Fruit fly (Drosophila melanogaster) whole organism, embryonic: Measurements from ENCODE around the gene cv-c.

Source experiments
- BEAF-32 ChIP-seq: fragments of 200-800 bp; sonication (Bioruptor generic); optimal IDR thresholded peaks from 3 replicates; lab custom pipeline; 2017; ENCODE audit warnings: missing biosample characterization, missing genetic modification characterization, mild to moderate bottlenecking, moderate library complexity, missing genetic modification reagents
- Blimp-1 ChIP-seq: fragments of 200-800 bp; sonication (Bioruptor generic); optimal IDR thresholded peaks from 3 replicates; lab custom pipeline; 2018; ENCODE audit warnings: missing biosample characterization, missing genetic modification characterization, mild to moderate bottlenecking, moderate library complexity, missing genetic modification reagents
- CG10209 ChIP-seq: fragments of 200-800 bp; sonication (Bioruptor generic); optimal IDR thresholded peaks from 3 replicates; lab custom pipeline; 2017; ENCODE audit warnings: missing biosample characterization, mild to moderate bottlenecking, missing genetic modification characterization, missing genetic modification reagents
- CG10979 ChIP-seq: fragments of 200-800 bp; sonication (Bioruptor generic); optimal IDR thresholded peaks from 2 replicates; lab custom pipeline; 2018; ENCODE audit warnings: missing biosample characterization, mild to moderate bottlenecking, missing genetic modification characterization, moderate library complexity
- CG11560 ChIP-seq: fragments of 200-800 bp; sonication (Bioruptor generic); IDR thresholded peaks from 3 replicates; pipeline ENCODE4 v1.3.6; 2022; ENCODE audit warnings: missing biosample characterization, missing genetic modification characterization
- CG13296 ChIP-seq: fragments of 200-800 bp; sonication (Bioruptor generic); optimal IDR thresholded peaks from 3 replicates; lab custom pipeline; 2018; ENCODE audit warnings: missing biosample characterization, mild to moderate bottlenecking, missing genetic modification characterization
- CG15269 ChIP-seq: fragments of 200-800 bp; sonication (Bioruptor generic); optimal IDR thresholded peaks from 2 replicates; lab custom pipeline; 2018; ENCODE audit warnings: missing biosample characterization, mild to moderate bottlenecking, missing genetic modification characterization, moderate library complexity
- CG15601 ChIP-seq: fragments of 200-800 bp; sonication (Bioruptor generic); optimal IDR thresholded peaks from 3 replicates; lab custom pipeline; 2019; ENCODE audit warnings: missing biosample characterization, mild to moderate bottlenecking, missing genetic modification characterization, moderate library complexity
- CG15696 ChIP-seq: fragments of 200-800 bp; sonication (Bioruptor generic); optimal IDR thresholded peaks from 2 replicates; lab custom pipeline; 2019; ENCODE audit warnings: missing biosample characterization, mild to moderate bottlenecking, missing genetic modification characterization, moderate library complexity
- CG17829 ChIP-seq: fragments of 200-800 bp; optimal IDR thresholded peaks from 2 replicates; lab custom pipeline; 2019; ENCODE audit warnings: missing biosample characterization, mild to moderate bottlenecking, missing genetic modification characterization, moderate library complexity
- CG17912 ChIP-seq: fragments of 200-800 bp; sonication (Bioruptor generic); optimal IDR thresholded peaks from 2 replicates; lab custom pipeline; 2018; ENCODE audit warnings: missing biosample characterization, mild to moderate bottlenecking, missing genetic modification characterization
- CG18262 ChIP-seq: fragments of 200-800 bp; optimal IDR thresholded peaks from 3 replicates; lab custom pipeline; 2019; ENCODE audit warnings: missing biosample characterization, mild to moderate bottlenecking, missing genetic modification characterization, moderate library complexity
- CG2199 ChIP-seq: fragments of 200-800 bp; sonication (Bioruptor generic); IDR thresholded peaks from 3 replicates; pipeline ENCODE4 v1.3.6; 2022; ENCODE audit warnings: missing biosample characterization, missing genetic modification characterization
- CG2678 ChIP-seq: fragments of 200-800 bp; sonication (Bioruptor generic); optimal IDR thresholded peaks from 3 replicates; lab custom pipeline; 2019; ENCODE audit warnings: missing biosample characterization, mild to moderate bottlenecking, missing genetic modification characterization, moderate library complexity
- CG32767 ChIP-seq: fragments of 200-800 bp; sonication (Bioruptor generic); IDR thresholded peaks from 2 replicates; pipeline ENCODE4 v1.3.6; 2022; ENCODE audit warnings: missing biosample characterization, missing genetic modification characterization
- CG4360 ChIP-seq: fragments of 200-800 bp; sonication (Bioruptor generic); IDR thresholded peaks from 2 replicates; pipeline ENCODE4 v1.3.6; 2022; ENCODE audit warnings: missing biosample characterization, missing genetic modification characterization
- CG7839 ChIP-seq: fragments of 200-800 bp; sonication (Bioruptor generic); optimal IDR thresholded peaks from 3 replicates; lab custom pipeline; 2018; ENCODE audit warnings: missing biosample characterization, mild to moderate bottlenecking, missing genetic modification characterization, moderate library complexity
- Dek ChIP-seq: fragments of 200-800 bp; sonication (Bioruptor generic); optimal IDR thresholded peaks from 3 replicates; lab custom pipeline; 2019; ENCODE audit warnings: missing biosample characterization, mild to moderate bottlenecking, missing genetic modification characterization, moderate library complexity
- H2.0 ChIP-seq: fragments of 200-800 bp; sonication (Bioruptor generic); IDR thresholded peaks from 2 replicates; pipeline ENCODE4 v1.3.6; 2022; ENCODE audit warnings: missing biosample characterization, missing genetic modification characterization
- Hr78 ChIP-seq, 2 experiments: fragments of 200-800 bp in 1 of 2; fragments of >200 bp in 1 of 2; sonication (Bioruptor generic) in 1 of 2; optimal IDR thresholded peaks; 2 replicates each; lab custom pipeline; 2017 to 2019; ENCODE audit warnings: missing biosample characterization in 2 of 2, missing genetic modification characterization in 2 of 2, mild to moderate bottlenecking in 1 of 2, moderate library complexity in 1 of 2
- Side ChIP-seq: fragments of 200-800 bp; sonication (Bioruptor generic); optimal IDR thresholded peaks from 2 replicates; lab custom pipeline; 2016; ENCODE audit warnings: missing biosample characterization, missing genetic modification characterization
- Tbp ChIP-seq: fragments of >200 bp; optimal IDR thresholded peaks from 2 replicates; lab custom pipeline; 2018; ENCODE audit warnings: missing biosample characterization, missing genetic modification characterization
- Xrp1 ChIP-seq: fragments of 200-800 bp; sonication (Bioruptor generic); IDR thresholded peaks from 2 replicates; pipeline ENCODE4 v1.3.6; 2022; ENCODE audit warnings: missing biosample characterization, missing genetic modification characterization
- ab ChIP-seq: fragments of 200-800 bp; sonication (Bioruptor generic); optimal IDR thresholded peaks from 2 replicates; lab custom pipeline; 2016; ENCODE audit warnings: missing biosample characterization, missing genetic modification characterization
- aop ChIP-seq: fragments of 200-800 bp; sonication (Bioruptor generic); IDR thresholded peaks from 2 replicates; pipeline ENCODE4 v1.3.6; 2022; ENCODE audit warnings: missing biosample characterization, missing genetic modification characterization
- az2 ChIP-seq: fragments of 200-800 bp; sonication (Bioruptor generic); optimal IDR thresholded peaks from 3 replicates; lab custom pipeline; 2016; ENCODE audit warnings: missing biosample characterization, missing genetic modification characterization
- cad ChIP-seq: fragments of >200 bp; optimal IDR thresholded peaks from 2 replicates; lab custom pipeline; 2017; ENCODE audit warnings: missing biosample characterization, missing genetic modification characterization
- chinmo ChIP-seq: fragments of 200-800 bp; sonication (Bioruptor generic); IDR thresholded peaks from 4 replicates; pipeline ENCODE4 v1.3.6; 2022; ENCODE audit warnings: missing biosample characterization, missing genetic modification characterization; ENCODE audit not compliant: partially characterized antibody
- crol ChIP-seq: fragments of 200-800 bp; sonication (Bioruptor generic); IDR thresholded peaks from 2 replicates; pipeline ENCODE4 v1.3.6; 2022; ENCODE audit warnings: missing biosample characterization, missing genetic modification characterization
- gem ChIP-seq: fragments of 200-800 bp; sonication (Bioruptor generic); optimal IDR thresholded peaks from 2 replicates; lab custom pipeline; 2019; ENCODE audit warnings: missing biosample characterization, mild to moderate bottlenecking, missing genetic modification characterization, moderate library complexity
- grn ChIP-seq: fragments of 200-800 bp; sonication (Bioruptor generic); optimal IDR thresholded peaks from 3 replicates; lab custom pipeline; 2017; ENCODE audit warnings: missing biosample characterization, missing genetic modification characterization
- hkb ChIP-seq, 2 experiments: fragments of 200-800 bp in 1 of 2; fragments of >200 bp in 1 of 2; sonication (Bioruptor generic) in 1 of 2; IDR thresholded peaks in 1 of 2; optimal IDR thresholded peaks in 1 of 2; 2 replicates each; pipeline versions ENCODE4 v1.3.6 to Lab custom; 2017 to 2022; ENCODE audit warnings: missing biosample characterization in 1 of 2, missing genetic modification characterization in 1 of 2
- ken ChIP-seq: fragments of 200-800 bp; sonication (Bioruptor generic); IDR thresholded peaks from 3 replicates; pipeline ENCODE4 v1.3.6; 2022; ENCODE audit warnings: missing biosample characterization, missing genetic modification characterization
- kni ChIP-seq: fragments of 200-800 bp; sonication (Bioruptor generic); optimal IDR thresholded peaks from 3 replicates; lab custom pipeline; 2017; ENCODE audit warnings: mild to moderate bottlenecking, missing biosample characterization, missing genetic modification reagents, missing genetic modification characterization
- lab ChIP-seq: fragments of 200-800 bp; sonication (Bioruptor generic); optimal IDR thresholded peaks from 3 replicates; lab custom pipeline; 2017; ENCODE audit warnings: missing biosample characterization, missing genetic modification characterization, mild to moderate bottlenecking, moderate library complexity, missing genetic modification reagents
- lola ChIP-seq, 3 experiments: fragments of >200 bp in 2 of 3; fragments of 200-800 bp in 1 of 3; sonication (Bioruptor generic) in 1 of 3; optimal IDR thresholded peaks; 2 replicates each; lab custom pipeline; 2017 to 2019; ENCODE audit warnings: missing biosample characterization in 3 of 3, missing genetic modification characterization in 3 of 3, mild to moderate bottlenecking in 1 of 3, moderate library complexity in 1 of 3
- phol ChIP-seq: fragments of 200-800 bp; sonication (Bioruptor generic); optimal IDR thresholded peaks from 3 replicates; lab custom pipeline; 2018; ENCODE audit warnings: missing biosample characterization, mild to moderate bottlenecking, missing genetic modification characterization, moderate library complexity
- ranshi ChIP-seq: fragments of 200-800 bp; sonication (Bioruptor generic); IDR thresholded peaks from 2 replicates; pipeline ENCODE4 v1.3.6; 2022; ENCODE audit warnings: missing biosample characterization, missing genetic modification characterization
- scrt ChIP-seq: fragments of 200-800 bp; sonication (Bioruptor generic); optimal IDR thresholded peaks from 2 replicates; lab custom pipeline; 2018; ENCODE audit warnings: missing biosample characterization, mild to moderate bottlenecking, missing genetic modification characterization, moderate library complexity
- sens ChIP-seq: fragments of 200-800 bp; sonication (Bioruptor generic); peaks from one replicate; lab custom pipeline; 2016; ENCODE audit warnings: missing biosample characterization, missing genetic modification characterization
- sisA ChIP-seq: fragments of 200-800 bp; sonication (Bioruptor generic); IDR thresholded peaks from 2 replicates; pipeline ENCODE4 v1.3.6; 2022; ENCODE audit warnings: missing biosample characterization, missing genetic modification characterization
- ssp ChIP-seq: fragments of 200-800 bp; sonication (Bioruptor generic); IDR thresholded peaks from 2 replicates; pipeline ENCODE4 v1.3.6; 2022; ENCODE audit warnings: missing biosample characterization, missing genetic modification characterization
- stc ChIP-seq: fragments of 200-800 bp; sonication (Bioruptor generic); IDR thresholded peaks from 2 replicates; pipeline ENCODE4 v1.3.6; 2022; ENCODE audit warnings: missing biosample characterization, missing genetic modification characterization
- twi ChIP-seq: fragments of 200-800 bp; optimal IDR thresholded peaks from 2 replicates; lab custom pipeline; 2019; ENCODE audit warnings: missing biosample characterization, mild to moderate bottlenecking, missing genetic modification characterization, moderate library complexity
- usp ChIP-seq: fragments of >200 bp; optimal IDR thresholded peaks from 2 replicates; lab custom pipeline; 2017; ENCODE audit warnings: missing biosample characterization, missing genetic modification characterization
- zf30C ChIP-seq: fragments of 200-800 bp; sonication (Bioruptor generic); optimal IDR thresholded peaks from 3 replicates; lab custom pipeline; 2018; ENCODE audit warnings: missing biosample characterization, mild to moderate bottlenecking, missing genetic modification characterization
- zfh1 ChIP-seq: fragments of 200-800 bp; sonication (Bioruptor generic); IDR thresholded peaks from 3 replicates; pipeline ENCODE4 v1.3.6; 2022; ENCODE audit warnings: missing biosample characterization, missing genetic modification characterization

cv-c gene

dm6 chr3R:14457912-14458311, 23.6 kb downstream of the cv-c start (continued):
- TF ChIP-seq Side (GFP tag; lab: Kevin White, UChicago) (no peak), aop (GFP tag; lab: Robert Waterston, UW) (no peak), Hr78 (GFP tag; optimal IDR thresholded peaks at IDR 0.05; lab: Kevin White, UChicago) (no peak), CG4360 (GFP tag; lab: Robert Waterston, UW) (no peak), ab (GFP tag; lab: Kevin White, UChicago) (no peak), az2 (GFP tag; lab: Kevin White, UChicago) (no peak), zfh1 (GFP tag; lab: Robert Waterston, UW) (no peak), crol (GFP tag; lab: Robert Waterston, UW) (peak; percentile 85), lab (GFP tag; lab: Kevin White, UChicago) (no peak), scrt (GFP tag; lab: Kevin White, UChicago) (no peak), Dek (no peak), H2.0 (GFP tag; lab: Robert Waterston, UW) (no peak), ssp (no peak)
- TF ChIP-seq, all 482 proteins: peak for 4

dm6 chr3R:14456995-14457394, 24.5 kb downstream of the cv-c start:
- no peak for TF ChIP-seq sisA (GFP tag; lab: Robert Waterston, UW)
- peak; percentile 60 for TF ChIP-seq zf30C (GFP tag; lab: Kevin White, UChicago)
- 0 out of 2 replicates have a peak, but pooled peaks have one; percentile 28 for TF ChIP-seq ranshi (GFP tag; lab: Robert Waterston, UW)
- TF ChIP-seq CG2199 (GFP tag; lab: Robert Waterston, UW): peak; percentile 14; the same call in 1 of the 3 replicates
- TF ChIP-seq cad (GFP tag; lab: Kevin White, UChicago): no peak
- TF ChIP-seq chinmo: 0 out of 4 replicates have a peak, but pooled peaks have one; percentile 38
- TF ChIP-seq CG10209 (GFP tag; lab: Kevin White, UChicago): peak; percentile 93
- peak; percentile 21 for TF ChIP-seq grn (GFP tag; lab: Kevin White, UChicago)
- no peak for TF ChIP-seq BEAF-32
- TF ChIP-seq kni: peak; percentile 2
- TF ChIP-seq twi (tag; lab: Kevin White, UChicago): peak; percentile 97
- no peak for TF ChIP-seq hkb (optimal IDR thresholded peaks at IDR 0.05; lab: Kevin White, UChicago)
- TF ChIP-seq hkb (GFP tag; IDR thresholded peaks at IDR 0.05; lab: Robert Waterston, UW): no peak

dm6 chr3R:14456214-14456862, 25.2 kb downstream of the cv-c start:
- no peak for TF ChIP-seq stc (GFP tag; lab: Robert Waterston, UW)
- peak; percentile 42 for TF ChIP-seq zf30C (GFP tag; lab: Kevin White, UChicago)
- peak; percentile 66 for TF ChIP-seq sens
- peak; percentile 23 for TF ChIP-seq CG17829
- peak in 1 of 3 experiments; percentile 25 for TF ChIP-seq lola (GFP tag; optimal IDR thresholded peaks at IDR 0.05; lab: Kevin White, UChicago)
- peak; percentile 8 for TF ChIP-seq Blimp-1 (GFP tag; lab: Kevin White, UChicago)
- TF ChIP-seq CG32767: no peak
- no peak for TF ChIP-seq CG15269 (tag; lab: Kevin White, UChicago)
- TF ChIP-seq Tbp (GFP tag; lab: Kevin White, UChicago): no peak
- no peak for TF ChIP-seq CG11560 (tag; lab: Robert Waterston, UW)
- TF ChIP-seq CG15601 (tag; lab: Kevin White, UChicago): no peak
- no peak for TF ChIP-seq usp (GFP tag; lab: Kevin White, UChicago)
- peak; percentile 48; the same call in 1 of the 3 replicates for TF ChIP-seq ken (GFP tag; lab: Robert Waterston, UW)
- TF ChIP-seq CG18262 (tag; lab: Kevin White, UChicago): peak; percentile 49
- peak; percentile 9 for TF ChIP-seq CG2678 (tag; lab: Kevin White, UChicago)
- no peak for TF ChIP-seq CG7839 (tag; lab: Kevin White, UChicago)
- peak; percentile 47 for TF ChIP-seq CG10979
- TF ChIP-seq CG17912 (GFP tag; lab: Kevin White, UChicago): no peak
- TF ChIP-seq gem (tag; lab: Kevin White, UChicago): peak; percentile 46
- peak; percentile 43 for TF ChIP-seq CG15696 (tag; lab: Kevin White, UChicago)
- no peak for TF ChIP-seq CG13296
- TF ChIP-seq phol (tag; lab: Kevin White, UChicago): peak; percentile 4
- TF ChIP-seq Xrp1 (GFP tag; lab: Robert Waterston, UW): 0 out of 2 replicates have a peak, but pooled peaks have one; percentile 42
